Worm (Caenorhabditis elegans) whole organism, mixed stage, embryonic: ENCODE results near the gene ugt-21.

Experiments used
- ces-1 ChIP-seq: fragments of 150-350 bp; optimal IDR thresholded peaks from 2 replicates; lab custom pipeline; 2014; ENCODE audit warnings: missing biosample characterization, missing genetic modification reagents, missing genetic modification characterization
- elt-3 ChIP-seq: fragments of 150-350 bp; optimal IDR thresholded peaks from 2 replicates; lab custom pipeline; 2014; ENCODE audit warnings: missing biosample characterization, missing genetic modification characterization
- mep-1 ChIP-seq: fragments of 150-350 bp; optimal IDR thresholded peaks from 2 replicates; lab custom pipeline; 2017; ENCODE audit warnings: missing biosample characterization, missing genetic modification reagents, missing genetic modification characterization, inconsistent platforms
- nhr-12 ChIP-seq: fragments of 150-350 bp; optimal IDR thresholded peaks from 2 replicates; lab custom pipeline; 2014; ENCODE audit warnings: missing biosample characterization, missing genetic modification characterization
- pha-4 ChIP-seq: fragments of 150-350 bp; optimal IDR thresholded peaks from 2 replicates; lab custom pipeline; 2018; ENCODE audit warnings: missing biosample characterization, missing genetic modification reagents, missing genetic modification characterization
- unc-39 ChIP-seq: fragments of 150-350 bp; optimal IDR thresholded peaks from 2 replicates; lab custom pipeline; 2014; ENCODE audit warnings: missing biosample characterization, missing genetic modification characterization
- unc-62 ChIP-seq: fragments of 150-350 bp; optimal IDR thresholded peaks from 2 replicates; lab custom pipeline; 2014; ENCODE audit warnings: missing biosample characterization, missing genetic modification reagents, missing genetic modification characterization
- ztf-11 ChIP-seq: fragments of 150-350 bp; optimal IDR thresholded peaks from 2 replicates; lab custom pipeline; 2014; ENCODE audit warnings: missing biosample characterization, missing genetic modification characterization

DNA sequence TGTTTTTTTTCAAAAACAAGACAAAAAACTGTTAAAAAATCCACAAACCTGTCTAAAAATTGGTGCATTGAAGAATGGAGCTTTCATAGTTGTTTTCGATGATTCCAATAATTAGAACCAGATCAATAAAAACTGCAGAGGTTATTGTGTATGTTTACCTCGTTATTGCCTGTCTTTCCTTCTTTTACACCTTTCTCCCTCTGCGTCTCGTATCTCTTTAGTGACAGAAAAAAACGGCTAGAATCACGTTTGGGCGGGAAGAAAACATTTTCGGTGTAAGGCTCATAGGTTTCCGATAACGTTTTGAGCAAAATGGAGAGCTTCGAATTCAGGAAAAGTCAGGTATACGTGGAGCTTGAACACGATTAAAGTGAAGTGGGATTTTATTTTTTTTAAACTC, 8.5 kb downstream of the ugt-21 start, which contains the start of gene ethe-1:
- TF ChIP-seq mep-1 (no peak), ces-1 (GFP tag; lab: Kevin White, UChicago) (no peak), elt-3 (tag; lab: Kevin White, UChicago) (no peak), ztf-11 (tag; lab: Kevin White, UChicago) (no peak), unc-39 (tag; lab: Kevin White, UChicago) (no peak), nhr-12 (no peak), unc-62 (GFP tag; lab: Kevin White, UChicago) (no peak), pha-4 (tag; lab: Kevin White, UChicago) (no peak)
